Fruit fly (Drosophila melanogaster): Measurements from ENCODE around the gene CG13038.

DNA sequence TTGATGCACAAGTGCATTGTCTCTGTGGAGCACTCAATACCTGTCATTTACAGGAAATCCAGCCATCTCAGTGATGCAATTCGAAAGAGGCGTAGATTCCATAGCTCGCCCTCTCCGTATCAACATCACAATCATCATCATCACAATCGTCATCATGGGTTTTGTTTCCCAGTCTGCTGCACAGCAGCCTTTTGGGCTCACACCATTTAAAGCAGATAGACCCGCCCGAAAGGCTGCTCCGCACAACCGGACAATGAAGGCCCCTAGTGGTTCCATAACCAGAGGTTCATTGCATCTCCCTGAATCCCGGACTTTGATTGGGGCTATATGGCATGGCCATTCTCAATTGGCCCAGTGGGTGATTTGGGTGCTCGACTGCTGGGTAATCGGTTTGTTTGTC is 7.2 kb upstream of the CG13038 start:
- TF ChIP-seq CG11902 (GFP tag; optimal IDR thresholded peaks at IDR 0.05) (no peak), pdm3 (GFP tag; optimal IDR thresholded peaks at IDR 0.05) (no peak), CG4318 (GFP tag; optimal IDR thresholded peaks at IDR 0.05) (no peak), CG8319 (GFP tag; optimal IDR thresholded peaks at IDR 0.05) (no peak), svp (GFP tag) (no peak), fd59A (GFP tag; optimal IDR thresholded peaks at IDR 0.05) (no peak), OdsH (GFP tag; optimal IDR thresholded peaks at IDR 0.05) (no peak), Lpt (GFP tag; optimal IDR thresholded peaks at IDR 0.05) (no peak)

Measured in whole organism, prepupa.